Worm (Caenorhabditis elegans) whole organism, mixed stage, embryonic: ENCODE measurements around the gene hap-1.

ENCODE experiments used
- drap-1 ChIP-seq: fragments of 200-800 bp; sonication (Bioruptor generic); optimal IDR thresholded peaks from 3 replicates; lab custom pipeline; 2018; ENCODE audit warnings: mild to moderate bottlenecking, missing genetic modification characterization, missing compliant biosample characterization
- elt-3 ChIP-seq: fragments of 150-350 bp; optimal IDR thresholded peaks from 2 replicates; lab custom pipeline; 2014; ENCODE audit warnings: missing biosample characterization, missing genetic modification characterization
- lsy-2 ChIP-seq: fragments of 150-350 bp; optimal IDR thresholded peaks from 2 replicates; lab custom pipeline; 2014; ENCODE audit warnings: missing biosample characterization, missing genetic modification characterization
- nhr-2 ChIP-seq: fragments of 150-350 bp; optimal IDR thresholded peaks from 2 replicates; lab custom pipeline; 2014; ENCODE audit warnings: missing biosample characterization, missing genetic modification characterization
- nhr-28 ChIP-seq: fragments of 150-350 bp; optimal IDR thresholded peaks from 2 replicates; lab custom pipeline; 2014; ENCODE audit warnings: missing biosample characterization, missing genetic modification characterization
- nhr-76 ChIP-seq: sonication (generic microtip); optimal IDR thresholded peaks from 2 replicates; lab custom pipeline; 2017; ENCODE audit warnings: missing biosample characterization, missing genetic modification characterization
- pha-4 ChIP-seq: fragments of 150-350 bp; optimal IDR thresholded peaks from 2 replicates; lab custom pipeline; 2018; ENCODE audit warnings: missing biosample characterization, missing genetic modification reagents, missing genetic modification characterization
- snpc-4 ChIP-seq: fragments of 150-350 bp; optimal IDR thresholded peaks from 2 replicates; lab custom pipeline; 2014; ENCODE audit warnings: missing biosample characterization, missing genetic modification characterization
- unc-62 ChIP-seq: fragments of 150-350 bp; optimal IDR thresholded peaks from 2 replicates; lab custom pipeline; 2014; ENCODE audit warnings: missing biosample characterization, missing genetic modification reagents, missing genetic modification characterization
- ztf-11 ChIP-seq: fragments of 150-350 bp; optimal IDR thresholded peaks from 2 replicates; lab custom pipeline; 2014; ENCODE audit warnings: missing biosample characterization, missing genetic modification characterization

DNA sequence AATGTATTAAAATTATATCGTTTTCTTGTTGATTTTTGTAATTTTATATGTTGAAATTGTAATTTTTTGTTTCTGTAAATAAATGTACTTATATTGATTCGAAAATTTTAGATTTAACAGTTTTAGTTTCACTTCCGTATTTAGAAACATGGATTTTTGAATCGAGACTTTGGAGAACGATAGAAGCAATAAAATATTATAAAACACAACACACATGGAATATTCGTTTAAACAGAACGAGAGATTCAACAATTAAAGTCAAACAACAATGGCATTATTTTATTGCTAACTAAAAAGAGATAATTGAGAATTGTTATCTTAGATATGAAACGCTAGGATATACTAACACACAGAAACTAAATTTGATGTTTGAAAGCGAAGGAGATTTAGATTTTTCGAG is 4.7 kb downstream of the hap-1 start:
- TF ChIP-seq nhr-2 (tag; lab: Kevin White, UChicago) (no peak), unc-62 (GFP tag; lab: Kevin White, UChicago) (no peak), ztf-11 (tag; lab: Kevin White, UChicago) (no peak), pha-4 (no peak), drap-1 (GFP tag; lab: Kevin White, UChicago) (no peak), snpc-4 (tag; lab: Kevin White, UChicago) (no peak), elt-3 (no peak), nhr-76 (no peak), nhr-28 (tag; lab: Kevin White, UChicago) (no peak), lsy-2 (tag; lab: Kevin White, UChicago) (no peak)
